Worm (Caenorhabditis elegans): ENCODE results near the gene pals-29.

DNA sequence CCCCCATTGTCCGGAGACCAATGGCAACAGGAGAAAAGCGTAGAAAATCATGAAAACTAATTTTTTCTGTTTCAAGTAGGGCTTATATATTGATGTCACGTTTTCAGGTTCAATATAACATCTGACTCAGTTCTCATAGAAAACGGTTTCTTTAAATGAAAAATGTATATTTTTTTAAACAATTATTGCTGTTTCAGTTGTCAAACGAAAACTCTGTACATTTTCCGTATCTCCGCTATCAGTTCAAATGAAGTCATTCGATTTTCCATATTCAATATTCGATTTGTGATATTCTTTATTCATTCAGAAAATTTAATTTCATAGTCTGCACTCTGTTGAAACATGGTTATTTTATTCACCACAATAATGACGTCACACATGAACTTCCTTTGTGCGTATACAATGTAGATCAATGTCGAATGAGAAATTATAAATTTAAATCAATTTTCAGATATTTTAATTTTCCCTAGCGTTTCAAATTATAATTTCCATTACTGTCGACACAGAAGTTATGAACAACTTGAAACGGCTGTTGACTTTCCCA, 36.3 kb upstream of the pals-29 start, which contains the start of gene Y57G11B.8:
- no peak for TF ChIP-seq snpc-4 (GFP tag; optimal IDR thresholded peaks at IDR 0.05)
- TF ChIP-seq snpc-4 (tag; optimal IDR thresholded peaks at IDR 0.05): peak in 1 of 4 experiments; percentile 52
- TF ChIP-seq mxl-1 (tag; optimal IDR thresholded peaks at IDR 0.05): no peak
- no peak for TF ChIP-seq ztf-18 (tag; optimal IDR thresholded peaks at IDR 0.05)
- no peak for TF ChIP-seq gei-17 (GFP tag; optimal IDR thresholded peaks at IDR 0.05)
- TF ChIP-seq ztf-28 (GFP tag; IDR thresholded peaks at IDR 0.05): no peak
- TF ChIP-seq nhr-80 (tag; optimal IDR thresholded peaks at IDR 0.05): no peak
- TF ChIP-seq egrh-3 (GFP tag; IDR thresholded peaks at IDR 0.05): no peak
- TF ChIP-seq nhr-27 (tag; optimal IDR thresholded peaks at IDR 0.05): no peak
- TF ChIP-seq chd-7 (tag; optimal IDR thresholded peaks at IDR 0.05): no peak
- TF ChIP-seq ceh-100 (GFP tag; IDR thresholded peaks at IDR 0.05): no peak
- no peak for TF ChIP-seq Y95B8A.8 (GFP tag; IDR thresholded peaks at IDR 0.05)

Measured in whole organism, young adult.